Fruit fly (Drosophila melanogaster) whole organism, adult: ENCODE results near the gene CG6026.

ENCODE experiments used
- CG11617 ChIP-seq: fragments of 200-800 bp; sonication (Bioruptor generic); optimal IDR thresholded peaks from 2 replicates; lab custom pipeline; 2017; ENCODE audit warnings: mild to moderate bottlenecking, missing biosample characterization, missing genetic modification reagents, missing genetic modification characterization
- CG12768 ChIP-seq: fragments of 200-800 bp; sonication (Bioruptor generic); optimal IDR thresholded peaks from 2 replicates; lab custom pipeline; 2017; ENCODE audit warnings: missing biosample characterization, missing genetic modification characterization, mild to moderate bottlenecking, moderate library complexity, missing genetic modification reagents
- CG14711 ChIP-seq: fragments of 200-800 bp; sonication (Bioruptor generic); optimal IDR thresholded peaks from 2 replicates; lab custom pipeline; 2018; ENCODE audit warnings: missing biosample characterization, mild to moderate bottlenecking, missing genetic modification characterization, moderate library complexity
- CG1620 ChIP-seq: fragments of 200-800 bp; sonication (Bioruptor generic); optimal IDR thresholded peaks from 2 replicates; lab custom pipeline; 2016; ENCODE audit warnings: missing biosample characterization, missing genetic modification characterization
- CG33017 ChIP-seq: fragments of 200-800 bp; sonication (Bioruptor generic); optimal IDR thresholded peaks from 2 replicates; lab custom pipeline; 2018; ENCODE audit warnings: missing biosample characterization, mild to moderate bottlenecking, missing genetic modification characterization, moderate library complexity
- CG5204 ChIP-seq: fragments of 200-800 bp; sonication (Bioruptor generic); optimal IDR thresholded peaks from 2 replicates; lab custom pipeline; 2016; ENCODE audit warnings: missing biosample characterization, missing genetic modification characterization
- CG7045 ChIP-seq: fragments of 200-800 bp; sonication (Bioruptor generic); optimal IDR thresholded peaks from 2 replicates; lab custom pipeline; 2017; ENCODE audit warnings: missing biosample characterization, mild to moderate bottlenecking, missing genetic modification characterization
- CG7101 ChIP-seq: fragments of 200-800 bp; sonication (Bioruptor generic); optimal IDR thresholded peaks from 2 replicates; lab custom pipeline; 2018; ENCODE audit warnings: missing biosample characterization, mild to moderate bottlenecking, missing genetic modification characterization, moderate library complexity
- Clk ChIP-seq: fragments of 200-800 bp; sonication (Bioruptor generic); optimal IDR thresholded peaks from 2 replicates; lab custom pipeline; 2017; ENCODE audit warnings: missing biosample characterization, missing genetic modification characterization
- Crg-1 ChIP-seq: fragments of 200-800 bp; sonication (Bioruptor generic); optimal IDR thresholded peaks from 2 replicates; lab custom pipeline; 2016; ENCODE audit warnings: missing biosample characterization, missing genetic modification characterization
- Hr96 ChIP-seq: fragments of 200-800 bp; sonication (Bioruptor generic); optimal IDR thresholded peaks from 2 replicates; lab custom pipeline; 2016; ENCODE audit warnings: missing biosample characterization, missing genetic modification characterization
- Mnt ChIP-seq: fragments of 200-800 bp; sonication (Bioruptor generic); optimal IDR thresholded peaks from 2 replicates; lab custom pipeline; 2016; ENCODE audit warnings: missing biosample characterization, mild to moderate bottlenecking, missing genetic modification characterization
- bab1 ChIP-seq: fragments of 200-800 bp; sonication (Bioruptor generic); optimal IDR thresholded peaks from 3 replicates; lab custom pipeline; 2019; ENCODE audit warnings: missing biosample characterization, mild to moderate bottlenecking, missing genetic modification characterization, moderate library complexity
- cic ChIP-seq: fragments of 200-800 bp; sonication (Bioruptor generic); optimal IDR thresholded peaks from 2 replicates; lab custom pipeline; 2017; ENCODE audit warnings: missing biosample characterization, mild to moderate bottlenecking, missing genetic modification characterization, moderate library complexity
- cnc ChIP-seq, 2 experiments: fragments of >200 bp; optimal IDR thresholded peaks; 2 replicates each; lab custom pipeline; 2017
- kay ChIP-seq: fragments of 200-800 bp; sonication (Bioruptor generic); peaks from one replicate; lab custom pipeline; 2016; ENCODE audit warnings: missing biosample characterization, missing genetic modification characterization, borderline replicate concordance
- ovo ChIP-seq: fragments of 200-800 bp; sonication (Bioruptor generic); optimal IDR thresholded peaks from 2 replicates; lab custom pipeline; 2016; ENCODE audit warnings: missing biosample characterization, missing genetic modification characterization
- pad ChIP-seq: fragments of 200-800 bp; sonication (Bioruptor generic); optimal IDR thresholded peaks from 3 replicates; lab custom pipeline; 2017; ENCODE audit warnings: missing biosample characterization, missing genetic modification characterization, mild to moderate bottlenecking, moderate library complexity, missing genetic modification reagents
- tj ChIP-seq: fragments of 200-800 bp; sonication (Bioruptor generic); optimal IDR thresholded peaks from 3 replicates; lab custom pipeline; 2017; ENCODE audit warnings: missing biosample characterization, mild to moderate bottlenecking, missing genetic modification characterization, moderate library complexity
- toe ChIP-seq: fragments of 200-800 bp; sonication (Bioruptor generic); optimal IDR thresholded peaks from 2 replicates; lab custom pipeline; 2016; ENCODE audit warnings: missing biosample characterization, missing genetic modification characterization

The CG6026 gene

DNA sequence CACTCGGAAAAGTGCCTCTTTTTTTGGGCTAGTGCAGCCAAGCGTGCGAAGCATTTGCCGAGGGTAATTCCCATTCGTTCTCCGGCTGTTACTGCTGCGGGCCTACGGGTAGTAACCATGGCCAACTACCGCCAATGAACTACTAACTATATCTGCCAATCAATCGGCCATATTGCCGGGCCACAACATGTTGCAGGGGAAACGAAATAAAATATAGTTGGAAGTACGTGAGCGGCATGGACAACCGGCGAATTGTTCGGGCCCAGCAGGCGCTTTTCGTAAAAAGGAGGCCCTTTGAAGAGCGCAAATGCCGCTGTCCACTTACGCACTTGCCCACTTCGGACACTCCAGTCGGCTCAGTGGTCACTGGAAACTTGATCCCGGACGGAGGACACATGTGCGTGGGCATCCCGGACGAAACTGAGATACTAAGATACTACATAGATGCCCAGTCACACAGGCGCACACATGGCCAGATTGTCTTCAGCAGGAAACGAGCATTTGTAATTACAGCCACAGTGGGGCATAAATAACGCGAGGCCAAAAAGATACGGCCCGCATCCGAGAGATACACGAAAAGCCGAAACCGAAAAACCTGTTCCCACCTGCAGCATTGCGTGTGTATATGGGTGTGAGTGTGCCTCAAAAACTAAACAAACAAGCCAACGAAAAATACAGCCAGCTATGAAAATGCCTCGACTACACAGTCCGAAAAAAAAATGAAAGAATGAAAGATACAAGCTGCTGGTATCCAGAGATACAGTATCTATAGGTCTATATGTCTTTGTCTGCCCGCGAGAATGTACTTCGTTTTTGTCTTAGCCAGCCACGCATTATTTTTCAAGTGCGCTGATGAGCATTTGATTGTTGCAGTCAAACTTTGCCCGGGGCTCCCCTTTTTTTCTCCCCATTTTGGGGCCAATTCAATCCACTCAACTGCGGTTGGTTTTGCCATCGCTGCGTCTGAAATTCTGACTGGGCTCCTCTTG, 45.6 kb upstream of the CG6026 start:
- TF ChIP-seq Mnt (GFP tag; lab: Kevin White, UChicago) (no peak), CG1620 (no peak), Clk (GFP tag; lab: Kevin White, UChicago) (no peak), pad (GFP tag; lab: Kevin White, UChicago) (no peak), cic (GFP tag; lab: Kevin White, UChicago) (no peak), Crg-1 (GFP tag; lab: Kevin White, UChicago) (no peak), CG12768 (GFP tag; lab: Kevin White, UChicago) (no peak), kay (no peak), ovo (GFP tag; lab: Kevin White, UChicago) (no peak), tj (GFP tag; lab: Kevin White, UChicago) (no peak), CG11617 (GFP tag; lab: Kevin White, UChicago) (no peak), bab1 (GFP tag; lab: Kevin White, UChicago) (no peak), toe (GFP tag; lab: Kevin White, UChicago) (no peak)

DNA sequence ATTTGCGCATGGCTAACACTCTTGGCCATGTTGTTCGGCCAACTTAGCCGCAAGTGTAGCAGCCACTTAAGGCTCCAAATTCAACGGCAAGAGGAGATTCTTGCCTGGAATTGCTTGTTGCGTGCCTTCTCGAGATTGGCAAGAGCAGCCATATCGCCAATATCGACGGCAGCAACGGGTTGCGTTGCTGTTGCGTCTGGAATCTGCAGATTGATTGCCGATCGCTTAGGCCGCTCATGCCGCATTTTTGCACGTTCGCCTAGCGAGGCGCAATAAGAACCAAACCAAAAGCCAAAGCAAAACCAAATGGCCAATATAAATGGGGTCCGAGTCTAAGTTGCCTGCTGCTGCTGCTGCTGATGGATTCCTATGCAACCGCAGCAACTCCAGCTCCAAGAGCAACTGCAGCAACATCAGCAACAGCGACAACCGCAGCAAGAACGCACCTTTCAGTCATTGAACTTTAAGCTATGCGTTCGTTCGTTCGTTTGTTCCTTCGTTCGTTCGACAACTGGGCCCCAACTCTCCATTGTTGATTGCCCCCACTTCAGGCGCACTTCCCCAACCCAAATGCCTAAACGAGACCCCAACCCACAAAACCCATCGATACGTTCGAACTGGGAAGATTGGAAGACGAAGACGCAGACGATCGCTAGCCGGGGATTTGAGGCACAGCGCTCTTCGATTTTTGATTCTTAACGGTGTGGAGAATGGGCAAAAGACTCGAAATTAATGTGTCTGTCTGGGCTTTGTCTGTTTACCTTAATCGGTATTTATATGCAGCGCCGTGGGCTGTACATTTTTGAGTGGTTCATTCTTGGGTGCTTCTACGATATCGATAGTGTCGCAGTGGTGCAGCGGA, 44.1 kb upstream of the CG6026 start:
- TF ChIP-seq cic (GFP tag; lab: Kevin White, UChicago) (no peak), ovo (GFP tag; lab: Kevin White, UChicago) (no peak), CG7045 (GFP tag; lab: Kevin White, UChicago) (no peak)

DNA sequence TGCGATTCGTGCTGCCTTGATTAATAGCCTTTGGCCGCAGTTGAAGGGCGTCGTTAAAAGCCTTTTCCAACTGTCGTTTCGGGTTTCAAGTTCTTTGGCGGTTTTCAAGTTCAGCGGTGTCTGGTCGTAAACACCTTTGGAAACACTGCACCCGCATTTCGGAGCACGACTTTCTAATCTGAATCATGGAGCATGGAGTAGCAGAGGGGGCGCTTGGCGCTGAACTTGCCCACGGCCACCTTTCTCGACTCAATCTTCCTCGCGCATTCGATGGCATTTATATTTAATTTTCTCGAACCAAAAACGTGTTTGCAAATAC, 43.6 kb upstream of the CG6026 start:
- TF ChIP-seq CG14711 (tag; lab: Kevin White, UChicago) (no peak), kay (no peak), Clk (GFP tag; lab: Kevin White, UChicago) (no peak), CG7101 (tag; lab: Kevin White, UChicago) (no peak), CG5204 (GFP tag; lab: Kevin White, UChicago) (no peak), CG12768 (GFP tag; lab: Kevin White, UChicago) (no peak), bab1 (GFP tag; lab: Kevin White, UChicago) (no peak), Crg-1 (GFP tag; lab: Kevin White, UChicago) (no peak), CG11617 (GFP tag; lab: Kevin White, UChicago) (no peak), cic (GFP tag; lab: Kevin White, UChicago) (no peak), ovo (GFP tag; lab: Kevin White, UChicago) (no peak), CG33017 (no peak), CG7045 (GFP tag; lab: Kevin White, UChicago) (no peak), cnc (optimal IDR thresholded peaks at IDR 0.05; lab: Kevin White, UChicago) (no peak), Mnt (GFP tag; lab: Kevin White, UChicago) (no peak), tj (GFP tag; lab: Kevin White, UChicago) (no peak), Hr96 (GFP tag; lab: Kevin White, UChicago) (no peak)

- TF ChIP-seq Mnt (GFP tag; lab: Kevin White, UChicago) (no peak), kay (no peak), pad (GFP tag; lab: Kevin White, UChicago) (no peak), CG7045 (GFP tag; lab: Kevin White, UChicago) (no peak), CG12768 (GFP tag; lab: Kevin White, UChicago) (no peak), toe (GFP tag; lab: Kevin White, UChicago) (no peak), CG14711 (tag; lab: Kevin White, UChicago) (no peak), CG33017 (no peak), cic (GFP tag; lab: Kevin White, UChicago) (no peak), CG7101 (tag; lab: Kevin White, UChicago) (no peak), CG1620 (no peak), cnc (optimal IDR thresholded peaks at IDR 0.05; lab: Kevin White, UChicago) (no peak), Crg-1 (GFP tag; lab: Kevin White, UChicago) (no peak), Clk (GFP tag; lab: Kevin White, UChicago) (no peak), CG11617 (GFP tag; lab: Kevin White, UChicago) (no peak), Hr96 (GFP tag; lab: Kevin White, UChicago) (no peak), ovo (GFP tag; lab: Kevin White, UChicago) (no peak)
Observed at dm6 chr3R:18990514-18990913, 42.8 kb upstream of the CG6026 start.

- TF ChIP-seq CG7101 (tag; lab: Kevin White, UChicago) = no peak
- peak; percentile 8 for TF ChIP-seq kay
Observed at dm6 chr3R:18991721-18992120, 41.6 kb upstream of the CG6026 start.

DNA sequence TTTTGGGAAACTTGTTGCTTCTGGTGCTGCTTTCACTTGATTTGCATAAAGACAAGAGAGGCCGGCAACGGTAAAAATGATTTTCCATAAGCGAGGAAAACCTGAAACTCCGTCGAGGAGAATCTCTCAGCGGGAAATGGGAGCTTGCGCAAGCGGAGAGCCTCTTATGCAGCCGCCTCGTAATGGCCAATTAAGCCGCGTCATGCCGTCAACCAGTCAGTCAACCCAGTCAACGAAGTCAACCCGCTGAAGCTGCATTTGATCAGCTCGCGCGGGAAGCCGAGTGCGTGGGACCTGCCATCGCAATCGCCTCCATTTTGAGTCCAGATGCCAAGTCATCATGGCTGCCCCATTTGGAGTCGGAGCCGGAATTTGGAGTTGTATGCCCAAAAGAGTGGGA, 40.2 kb upstream of the CG6026 start:
- no peak for TF ChIP-seq CG12768 (GFP tag; lab: Kevin White, UChicago)
- no peak for TF ChIP-seq Clk (GFP tag; lab: Kevin White, UChicago)
- no peak for TF ChIP-seq Hr96 (GFP tag; lab: Kevin White, UChicago)
- TF ChIP-seq cic (GFP tag; lab: Kevin White, UChicago) = no peak
- no peak for TF ChIP-seq ovo (GFP tag; lab: Kevin White, UChicago)
- no peak for TF ChIP-seq tj (GFP tag; lab: Kevin White, UChicago)
- no peak for TF ChIP-seq CG11617 (GFP tag; lab: Kevin White, UChicago)
